Worm (Caenorhabditis elegans): ENCODE measurements around the gene F42H10.6.

- no peak for TF ChIP-seq pag-3 (tag; optimal IDR thresholded peaks at IDR 0.05; ENCODE audit: borderline replicate concordance)
- no peak for TF ChIP-seq fkh-10 (GFP tag; optimal IDR thresholded peaks at IDR 0.05)
- TF ChIP-seq T23F11.4 (GFP tag; optimal IDR thresholded peaks at IDR 0.05), result no peak
- no peak for TF ChIP-seq Y22D7AL.16 (tag; optimal IDR thresholded peaks at IDR 0.05)
- no peak for TF ChIP-seq ets-4 (tag; optimal IDR thresholded peaks at IDR 0.05)
- TF ChIP-seq ceh-30 (tag; optimal IDR thresholded peaks at IDR 0.05), result no peak
- TF ChIP-seq syd-9 (tag; optimal IDR thresholded peaks at IDR 0.05), result no peak
- TF ChIP-seq hlh-15 (tag; optimal IDR thresholded peaks at IDR 0.05), result no peak
- no peak for TF ChIP-seq elt-2 (tag; optimal IDR thresholded peaks at IDR 0.05)
Measured at ce11 chrIII:8450494-8450893, 29.8 kb downstream of the F42H10.6 start.
